Fruit fly (Drosophila melanogaster) whole organism, embryonic: ENCODE measurements around the gene CG9676.

Source experiments
- Lhr ChIP-seq: fragments of 200-800 bp; sonication (Bioruptor generic); optimal IDR thresholded peaks from 3 replicates; lab custom pipeline; 2017; ENCODE audit warnings: mild to moderate bottlenecking, missing biosample characterization, missing genetic modification reagents, missing genetic modification characterization
- caup ChIP-seq: fragments of 200-800 bp; sonication (Bioruptor generic); optimal IDR thresholded peaks from 3 replicates; lab custom pipeline; 2017; ENCODE audit warnings: missing biosample characterization, mild to moderate bottlenecking, missing genetic modification characterization, moderate library complexity; ENCODE audit not compliant: severe bottlenecking

- TF ChIP-seq caup (GFP tag; lab: Kevin White, UChicago) (no peak), Lhr (GFP tag; lab: Kevin White, UChicago) (no peak)
Observed at dm6 chrX:16716649-16717048, 16.7 kb upstream of the CG9676 start.
